Fruit fly (Drosophila melanogaster) whole organism, embryonic: ENCODE data around the gene CG7841.

Experiments
- Adf1 ChIP-seq: fragments of 200-800 bp; sonication (Bioruptor generic); IDR thresholded peaks from 2 replicates; pipeline ENCODE4 v1.3.6; 2022; ENCODE audit warnings: missing biosample characterization, missing genetic modification characterization
- Bgb ChIP-seq: fragments of 200-800 bp; sonication (Bioruptor generic); IDR thresholded peaks from 2 replicates; pipeline ENCODE4 v1.3.6; 2022; ENCODE audit warnings: missing biosample characterization, missing genetic modification characterization; ENCODE audit not compliant: partially characterized antibody
- CG11696 ChIP-seq: fragments of 200-800 bp; sonication (Bioruptor generic); IDR thresholded peaks from 2 replicates; pipeline ENCODE4 v1.3.6; 2022; ENCODE audit warnings: missing biosample characterization, missing genetic modification characterization
- CG12659 ChIP-seq: fragments of 200-800 bp; sonication (Bioruptor generic); optimal IDR thresholded peaks from 3 replicates; lab custom pipeline; 2017; ENCODE audit warnings: mild to moderate bottlenecking, missing biosample characterization, missing genetic modification reagents, missing genetic modification characterization
- CG12769 ChIP-seq: fragments of 200-800 bp; sonication (Bioruptor generic); optimal IDR thresholded peaks from 2 replicates; lab custom pipeline; 2019; ENCODE audit warnings: missing biosample characterization, mild to moderate bottlenecking, missing genetic modification characterization, moderate library complexity
- CG13287 ChIP-seq: fragments of 200-800 bp; sonication (Bioruptor generic); IDR thresholded peaks from 2 replicates; pipeline ENCODE4 v1.3.6; 2022; ENCODE audit warnings: missing biosample characterization, missing genetic modification characterization; ENCODE audit not compliant: partially characterized antibody
- CG13296 ChIP-seq: fragments of 200-800 bp; sonication (Bioruptor generic); optimal IDR thresholded peaks from 3 replicates; lab custom pipeline; 2018; ENCODE audit warnings: missing biosample characterization, mild to moderate bottlenecking, missing genetic modification characterization
- CG13775 ChIP-seq: fragments of 200-800 bp; sonication (Bioruptor generic); optimal IDR thresholded peaks from 3 replicates; lab custom pipeline; 2017; ENCODE audit warnings: missing biosample characterization, mild to moderate bottlenecking, missing genetic modification characterization
- CG2202 ChIP-seq: fragments of 200-800 bp; sonication (Bioruptor generic); optimal IDR thresholded peaks from 2 replicates; lab custom pipeline; 2018; ENCODE audit warnings: missing biosample characterization, mild to moderate bottlenecking, missing genetic modification characterization
- CG2712 ChIP-seq: fragments of 200-800 bp; optimal IDR thresholded peaks from 3 replicates; lab custom pipeline; 2019; ENCODE audit warnings: missing biosample characterization, mild to moderate bottlenecking, missing genetic modification characterization, moderate library complexity
- CG2875 ChIP-seq: fragments of 200-800 bp; sonication (Bioruptor generic); optimal IDR thresholded peaks from 2 replicates; lab custom pipeline; 2017; ENCODE audit warnings: missing biosample characterization, mild to moderate bottlenecking, missing genetic modification characterization, missing genetic modification reagents
- CG31365 ChIP-seq: fragments of 200-800 bp; sonication (Bioruptor generic); optimal IDR thresholded peaks from 2 replicates; lab custom pipeline; 2018; ENCODE audit warnings: missing biosample characterization, mild to moderate bottlenecking, missing genetic modification characterization
- CG31388 ChIP-seq: fragments of 200-800 bp; sonication (Bioruptor generic); optimal IDR thresholded peaks from 2 replicates; lab custom pipeline; 2016; ENCODE audit warnings: missing biosample characterization, missing genetic modification characterization
- CG3163 ChIP-seq: fragments of 200-800 bp; sonication (Bioruptor generic); optimal IDR thresholded peaks from 3 replicates; lab custom pipeline; 2016; ENCODE audit warnings: missing biosample characterization, missing genetic modification characterization
- CG32532 ChIP-seq: fragments of 200-800 bp; sonication (Bioruptor generic); IDR thresholded peaks from 2 replicates; pipeline ENCODE4 v1.3.6; 2022; ENCODE audit warnings: missing biosample characterization, missing genetic modification characterization
- CG34224 ChIP-seq: fragments of 200-800 bp; sonication (Bioruptor generic); IDR thresholded peaks from 3 replicates; pipeline ENCODE4 v1.3.6; 2022; ENCODE audit warnings: missing biosample characterization, missing genetic modification characterization; ENCODE audit not compliant: partially characterized antibody
- CG34422 ChIP-seq: fragments of 200-800 bp; sonication (Bioruptor generic); IDR thresholded peaks from 3 replicates; pipeline ENCODE4 v1.3.6; 2022; ENCODE audit warnings: missing biosample characterization, missing genetic modification characterization
- CG3995 ChIP-seq: fragments of 200-800 bp; sonication (Bioruptor generic); optimal IDR thresholded peaks from 3 replicates; lab custom pipeline; 2016; ENCODE audit warnings: missing biosample characterization, missing genetic modification characterization
- CG6175 ChIP-seq: fragments of 200-800 bp; sonication (Bioruptor generic); IDR thresholded peaks from 3 replicates; pipeline ENCODE4 v1.3.6; 2022; ENCODE audit warnings: missing biosample characterization, missing genetic modification characterization
- CG9797 ChIP-seq: fragments of 200-800 bp; sonication (Bioruptor generic); optimal IDR thresholded peaks from 3 replicates; lab custom pipeline; 2018; ENCODE audit warnings: missing biosample characterization, mild to moderate bottlenecking, missing genetic modification characterization
- CG9876 ChIP-seq: fragments of 200-800 bp; sonication (Bioruptor generic); optimal IDR thresholded peaks from 2 replicates; lab custom pipeline; 2016; ENCODE audit warnings: missing biosample characterization, missing genetic modification characterization
- CoRest ChIP-seq: fragments of 200-800 bp; sonication (Bioruptor generic); optimal IDR thresholded peaks from 3 replicates; lab custom pipeline; 2018; ENCODE audit warnings: missing biosample characterization, mild to moderate bottlenecking, missing genetic modification characterization, moderate library complexity
- CrebB ChIP-seq: fragments of 200-800 bp; sonication (Bioruptor generic); optimal IDR thresholded peaks from 3 replicates; lab custom pipeline; 2018; ENCODE audit warnings: missing biosample characterization, mild to moderate bottlenecking, missing genetic modification characterization
- D19A ChIP-seq: fragments of 200-800 bp; optimal IDR thresholded peaks from 3 replicates; lab custom pipeline; 2019; ENCODE audit warnings: missing biosample characterization, mild to moderate bottlenecking, missing genetic modification characterization, moderate library complexity
- Dbx ChIP-seq: fragments of 200-800 bp; sonication (Bioruptor generic); IDR thresholded peaks from 3 replicates; pipeline ENCODE4 v1.3.6; 2022; ENCODE audit warnings: missing biosample characterization, missing genetic modification characterization
- Dek ChIP-seq: fragments of 200-800 bp; sonication (Bioruptor generic); optimal IDR thresholded peaks from 3 replicates; lab custom pipeline; 2019; ENCODE audit warnings: missing biosample characterization, mild to moderate bottlenecking, missing genetic modification characterization, moderate library complexity
- E2f1 ChIP-seq: fragments of 200-800 bp; sonication (Bioruptor generic); IDR thresholded peaks from 2 replicates; pipeline ENCODE4 v1.3.6; 2022; ENCODE audit warnings: missing biosample characterization, missing genetic modification characterization
- GATAe ChIP-seq: fragments of 200-800 bp; sonication (Bioruptor generic); conservative IDR thresholded peaks from 2 replicates; pipeline ENCODE4 v1.3.6; 2022; ENCODE audit warnings: missing biosample characterization, missing genetic modification characterization
- Hey ChIP-seq: fragments of 200-800 bp; sonication (Bioruptor generic); optimal IDR thresholded peaks from 3 replicates; lab custom pipeline; 2018; ENCODE audit warnings: missing biosample characterization, mild to moderate bottlenecking, missing genetic modification characterization
- HmgZ ChIP-seq: fragments of 200-800 bp; sonication (Bioruptor generic); optimal IDR thresholded peaks from 2 replicates; lab custom pipeline; 2018; ENCODE audit warnings: missing biosample characterization, mild to moderate bottlenecking, missing genetic modification characterization
- Meics ChIP-seq: fragments of 200-800 bp; sonication (Bioruptor generic); optimal IDR thresholded peaks from 2 replicates; lab custom pipeline; 2017; ENCODE audit warnings: missing biosample characterization, mild to moderate bottlenecking, missing genetic modification characterization
- Nf-YB ChIP-seq: fragments of 200-800 bp; sonication (Bioruptor generic); optimal IDR thresholded peaks from 3 replicates; lab custom pipeline; 2019; ENCODE audit warnings: missing biosample characterization, mild to moderate bottlenecking, missing genetic modification characterization, moderate library complexity
- Nf-YC ChIP-seq: fragments of 200-800 bp; optimal IDR thresholded peaks from 3 replicates; lab custom pipeline; 2019; ENCODE audit warnings: missing biosample characterization, mild to moderate bottlenecking, missing genetic modification characterization, moderate library complexity
- Stat92E ChIP-seq, 3 experiments: fragments of >200 bp in 2 of 3; fragments of 200-800 bp in 1 of 3; sonication (Bioruptor generic) in 1 of 3; optimal IDR thresholded peaks; 2 replicates each; lab custom pipeline; 2017 to 2019; ENCODE audit warnings: missing biosample characterization in 3 of 3, missing genetic modification characterization in 3 of 3, mild to moderate bottlenecking in 1 of 3, moderate library complexity in 1 of 3
- abd-A ChIP-seq: fragments of 200-800 bp; sonication (Bioruptor generic); optimal IDR thresholded peaks from 3 replicates; lab custom pipeline; 2019; ENCODE audit warnings: missing biosample characterization, mild to moderate bottlenecking, missing genetic modification characterization, moderate library complexity
- chinmo ChIP-seq: fragments of 200-800 bp; sonication (Bioruptor generic); IDR thresholded peaks from 4 replicates; pipeline ENCODE4 v1.3.6; 2022; ENCODE audit warnings: missing biosample characterization, missing genetic modification characterization; ENCODE audit not compliant: partially characterized antibody
- crol ChIP-seq: fragments of 200-800 bp; sonication (Bioruptor generic); IDR thresholded peaks from 2 replicates; pipeline ENCODE4 v1.3.6; 2022; ENCODE audit warnings: missing biosample characterization, missing genetic modification characterization
- grau ChIP-seq: fragments of 200-800 bp; optimal IDR thresholded peaks from 3 replicates; lab custom pipeline; 2019; ENCODE audit warnings: missing biosample characterization, mild to moderate bottlenecking, missing genetic modification characterization, moderate library complexity
- hth ChIP-seq: fragments of >200 bp; optimal IDR thresholded peaks from 2 replicates; lab custom pipeline; 2017; ENCODE audit warnings: inconsistent platforms
- inv ChIP-seq: fragments of 200-800 bp; sonication (Bioruptor generic); IDR thresholded peaks from 2 replicates; pipeline ENCODE4 v1.3.6; 2022; ENCODE audit warnings: missing biosample characterization, missing genetic modification characterization; ENCODE audit not compliant: partially characterized antibody
- mam ChIP-seq: fragments of 200-800 bp; sonication (Bioruptor generic); optimal IDR thresholded peaks from 3 replicates; lab custom pipeline; 2016; ENCODE audit warnings: missing biosample characterization, missing genetic modification characterization
- mld ChIP-seq: fragments of 200-800 bp; sonication (Bioruptor generic); IDR thresholded peaks from 3 replicates; pipeline ENCODE4 v1.3.6; 2022; ENCODE audit warnings: missing biosample characterization, missing genetic modification characterization; ENCODE audit not compliant: partially characterized antibody
- nmo ChIP-seq: fragments of 200-800 bp; sonication (Bioruptor generic); optimal IDR thresholded peaks from 2 replicates; lab custom pipeline; 2018; ENCODE audit warnings: missing biosample characterization, mild to moderate bottlenecking, missing genetic modification characterization, moderate library complexity
- otp ChIP-seq: fragments of 200-800 bp; sonication (Bioruptor generic); IDR thresholded peaks from 3 replicates; pipeline ENCODE4, ENCODE4 v1.3.6; 2022; ENCODE audit warnings: missing biosample characterization, missing genetic modification characterization
- ranshi ChIP-seq: fragments of 200-800 bp; sonication (Bioruptor generic); IDR thresholded peaks from 2 replicates; pipeline ENCODE4 v1.3.6; 2022; ENCODE audit warnings: missing biosample characterization, missing genetic modification characterization
- so ChIP-seq: fragments of 200-800 bp; sonication (Bioruptor generic); IDR thresholded peaks from 3 replicates; pipeline ENCODE4 v1.3.6; 2022; ENCODE audit warnings: missing biosample characterization, missing genetic modification characterization

CG7841 gene

DNA sequence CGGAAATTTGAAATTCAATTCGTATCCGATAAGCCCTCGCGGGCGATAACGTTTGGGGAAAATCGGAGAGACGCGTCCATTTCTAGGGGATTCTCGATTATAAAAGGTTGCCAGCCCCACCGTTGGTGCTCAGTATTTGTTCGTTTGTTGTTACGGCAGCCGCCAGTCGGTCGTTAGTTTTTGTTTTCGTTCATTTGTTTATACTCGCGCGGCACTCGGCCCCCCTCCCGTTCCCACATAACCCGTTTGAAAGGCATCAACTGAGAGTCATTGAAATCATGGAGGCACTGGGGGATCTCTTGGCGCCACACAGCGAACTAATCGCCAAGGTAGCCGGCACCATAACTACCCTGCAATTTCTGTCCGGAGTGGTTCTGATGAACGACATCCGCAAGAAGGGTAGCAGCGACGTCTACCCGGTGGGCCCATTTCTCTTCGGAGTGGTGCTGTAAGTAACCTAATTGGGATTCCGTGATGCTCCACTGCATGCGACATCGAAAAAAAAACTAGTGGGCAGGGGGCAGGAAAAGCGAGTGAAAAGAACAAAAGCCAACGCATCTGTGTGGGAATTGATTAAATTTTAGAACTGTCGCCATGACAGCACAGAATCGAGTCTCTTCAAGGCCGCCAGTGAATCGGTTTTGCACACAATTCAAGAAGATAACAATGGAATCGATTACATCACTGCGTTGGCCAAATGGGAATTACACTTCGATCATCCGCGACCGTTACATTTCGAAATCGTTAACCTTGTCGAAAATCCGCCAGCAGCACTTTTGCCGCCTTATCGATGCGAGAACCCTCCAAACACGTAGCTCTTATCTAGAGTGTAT is 7.0 kb downstream of the CG7841 start, which contains the start of gene CG7272 (continued):
- TF ChIP-seq mam (GFP tag; lab: Kevin White, UChicago), result peak; percentile 29
- peak; percentile 36; the same call in 1 of the 2 replicates for TF ChIP-seq E2f1 (GFP tag; lab: Robert Waterston, UW)
- TF ChIP-seq so (GFP tag; lab: Robert Waterston, UW), result 0 out of 3 replicates have a peak, but pooled peaks have one; percentile 14
- peak; percentile 42; the same call in 2 of the 3 replicates for TF ChIP-seq CG34224
- TF ChIP-seq Meics (GFP tag; lab: Kevin White, UChicago), result peak; percentile 26
- TF ChIP-seq Hey, result peak; percentile 2
- no peak; the same call in 1 of the 2 replicates for TF ChIP-seq GATAe (GFP tag; lab: Robert Waterston, UW)
- TF ChIP-seq CG31388 (GFP tag; lab: Kevin White, UChicago), result no peak
- TF ChIP-seq CG13775 (GFP tag; lab: Kevin White, UChicago), result peak; percentile 0
- peak; percentile 53 for TF ChIP-seq CrebB (tag; lab: Kevin White, UChicago)
- 0 out of 3 replicates have a peak, but pooled peaks have one; percentile 17 for TF ChIP-seq mld (GFP tag; lab: Robert Waterston, UW)
- TF ChIP-seq CG31365 (tag; lab: Kevin White, UChicago), result no peak
- no peak for TF ChIP-seq Nf-YB (GFP tag; lab: Kevin White, UChicago)
- peak; percentile 17 for TF ChIP-seq Dek (tag; lab: Kevin White, UChicago)
- no peak for TF ChIP-seq hth (lab: Kevin White, UChicago)
- peak; percentile 74 for TF ChIP-seq CG12769 (tag; lab: Kevin White, UChicago)
- peak; percentile 86 for TF ChIP-seq crol
- TF ChIP-seq chinmo (GFP tag; lab: Robert Waterston, UW), result peak; percentile 28; the same call in 1 of the 4 replicates
- no peak for TF ChIP-seq CG11696
- TF ChIP-seq CG9797 (GFP tag; lab: Kevin White, UChicago), result peak; percentile 22
- TF ChIP-seq CG34422 (GFP tag; lab: Robert Waterston, UW), result peak; percentile 62; the same call in 1 of the 3 replicates
- peak; percentile 69; the same call in 2 of the 3 replicates for TF ChIP-seq Dbx (GFP tag; lab: Robert Waterston, UW)
- peak; percentile 65 for TF ChIP-seq HmgZ
- peak; percentile 9 for TF ChIP-seq CoRest (tag; lab: Kevin White, UChicago)
- peak; percentile 19 for TF ChIP-seq nmo (GFP tag; lab: Kevin White, UChicago)
- TF ChIP-seq otp (GFP tag; lab: Robert Waterston, UW), result 0 out of 3 replicates have a peak, but pooled peaks have one; percentile 6
- no peak for TF ChIP-seq grau
- TF ChIP-seq CG12659, result peak; percentile 38
- no peak for TF ChIP-seq ranshi (GFP tag; lab: Robert Waterston, UW)
- peak; percentile 47 for TF ChIP-seq CG32532 (GFP tag; lab: Robert Waterston, UW)
- TF ChIP-seq CG2875 (GFP tag; lab: Kevin White, UChicago), result no peak
- no peak; the same call in 1 of the 2 replicates for TF ChIP-seq inv (GFP tag; lab: Robert Waterston, UW)
- peak; percentile 73 for TF ChIP-seq D19A (tag; lab: Kevin White, UChicago)
- peak; percentile 34 for TF ChIP-seq CG13296 (GFP tag; lab: Kevin White, UChicago)
- peak; percentile 68; the same call in 1 of the 2 replicates for TF ChIP-seq Bgb (GFP tag; lab: Robert Waterston, UW)
- peak; percentile 37; the same call in 1 of the 2 replicates for TF ChIP-seq Adf1 (GFP tag; lab: Robert Waterston, UW)
- peak in 1 of 3 experiments; percentile 21 for TF ChIP-seq Stat92E (GFP tag; optimal IDR thresholded peaks at IDR 0.05; lab: Kevin White, UChicago)
- peak; percentile 55 for TF ChIP-seq abd-A
- TF ChIP-seq CG6175 (GFP tag; lab: Robert Waterston, UW), result 0 out of 3 replicates have a peak, but pooled peaks have one; percentile 22
- TF ChIP-seq CG9876, result no peak
- TF ChIP-seq CG2712, result peak; percentile 7
- TF ChIP-seq CG2202, result no peak
- peak; percentile 66 for TF ChIP-seq CG13287 (GFP tag; lab: Robert Waterston, UW)
- no peak for TF ChIP-seq CG3995 (GFP tag; lab: Kevin White, UChicago)
- peak; percentile 45 for TF ChIP-seq Nf-YC (tag; lab: Kevin White, UChicago)
- peak; percentile 34 for TF ChIP-seq CG3163 (GFP tag; lab: Kevin White, UChicago)
